Worm (Caenorhabditis elegans) whole organism, midembryonic: Measurements from ENCODE around the gene smk-1.

Source experiments
- med-1 ChIP-seq: sonication (generic microtip); optimal IDR thresholded peaks from 2 replicates; lab custom pipeline; 2017; ENCODE audit warnings: missing genetic modification characterization, mild to moderate bottlenecking, missing compliant biosample characterization, antibody characterized with exemption, missing genetic modification reagents; ENCODE audit not compliant: insufficient read depth
- ref-1 ChIP-seq: fragments of 200-800 bp; sonication (Bioruptor generic); conservative IDR thresholded peaks from 2 replicates; pipeline ENCODE4 v1.3.6; 2022; ENCODE audit warnings: missing genetic modification reagents, missing genetic modification characterization, missing compliant biosample characterization
- ztf-29 ChIP-seq: fragments of 200-800 bp; sonication (Bioruptor generic); IDR thresholded peaks from 2 replicates; pipeline ENCODE4 v1.3.6; 2022; ENCODE audit warnings: missing genetic modification reagents, missing genetic modification characterization, missing compliant biosample characterization

DNA sequence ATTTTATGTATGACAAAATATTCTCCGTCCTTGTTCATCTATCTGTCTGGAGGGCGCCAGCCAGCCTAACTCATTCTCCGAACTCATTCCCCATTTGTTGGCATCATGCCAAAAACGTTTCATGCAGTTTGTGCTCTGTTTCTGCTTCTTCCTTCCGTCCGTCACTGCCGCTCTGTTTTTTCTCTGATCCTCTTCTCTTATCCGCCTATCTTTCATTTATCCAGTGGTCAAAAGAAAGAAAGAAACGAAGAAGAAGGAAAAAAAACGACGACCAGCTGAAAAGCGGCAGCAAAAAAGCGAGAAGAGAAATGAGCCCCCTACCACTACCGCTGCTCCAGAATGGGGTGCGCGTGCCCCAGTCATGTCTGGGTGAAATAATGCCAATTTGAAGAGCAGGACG is 55.4 kb downstream of the smk-1 start:
- TF ChIP-seq med-1 (GFP tag; lab: Kevin White, UChicago) (no peak), ref-1 (no peak), ztf-29 (GFP tag; lab: Robert Waterston, UW) (no peak)
